Worm (Caenorhabditis elegans): ENCODE results near the gene clec-38.

clec-38 gene

ce11 chrV:16713797-16714196, 21.6 kb downstream of the clec-38 start:
- TF ChIP-seq W03F9.2 (tag; optimal IDR thresholded peaks at IDR 0.05) (no peak), dao-5 (tag; optimal IDR thresholded peaks at IDR 0.05) (no peak), him-1 (tag; optimal IDR thresholded peaks at IDR 0.05) (no peak)

- TF ChIP-seq him-1 (tag; optimal IDR thresholded peaks at IDR 0.05) (no peak), W03F9.2 (tag; optimal IDR thresholded peaks at IDR 0.05) (no peak), dao-5 (tag; optimal IDR thresholded peaks at IDR 0.05) (no peak)
These were observed 28.9 kb downstream of the clec-38 start, which contains the start of gene clec-9 for ce11 chrV:16706549-16706948. Gene clec-9, minus strand, starts transcription at chrV:16706649.

ce11 chrV:16699752-16700259, 35.6 kb downstream of the clec-38 start, which contains the start of gene Y70C5C.1:
Gene Y70C5C.1, plus strand, starts transcription at chrV:16700209.
- TF ChIP-seq him-1 (tag; optimal IDR thresholded peaks at IDR 0.05) (no peak), dao-5 (tag; optimal IDR thresholded peaks at IDR 0.05) (no peak), W03F9.2 (tag; optimal IDR thresholded peaks at IDR 0.05) (no peak)

ce11 chrV:16697178-16697577, 38.2 kb downstream of the clec-38 start, which contains the start of gene srw-41:
Gene srw-41, plus strand, starts transcription at chrV:16697478.
- no peak for TF ChIP-seq him-1 (tag; optimal IDR thresholded peaks at IDR 0.05)
- no peak for TF ChIP-seq W03F9.2 (tag; optimal IDR thresholded peaks at IDR 0.05)
- no peak for TF ChIP-seq dao-5 (tag; optimal IDR thresholded peaks at IDR 0.05)

ce11 chrV:16695499-16695898, 39.9 kb downstream of the clec-38 start:
- no peak for TF ChIP-seq W03F9.2 (tag; optimal IDR thresholded peaks at IDR 0.05)
- TF ChIP-seq dao-5 (tag; optimal IDR thresholded peaks at IDR 0.05) = no peak
- TF ChIP-seq him-1 (tag; optimal IDR thresholded peaks at IDR 0.05) = no peak

ce11 chrV:16694538-16694937, 40.9 kb downstream of the clec-38 start, which contains the start of gene srz-101:
Gene srz-101, plus strand, starts transcription at chrV:16694838.
- TF ChIP-seq dao-5 (tag; optimal IDR thresholded peaks at IDR 0.05) (no peak), him-1 (tag; optimal IDR thresholded peaks at IDR 0.05) (no peak), W03F9.2 (tag; optimal IDR thresholded peaks at IDR 0.05) (no peak)

ce11 chrV:16693732-16694131, 41.7 kb downstream of the clec-38 start, which contains the start of gene srw-42:
Gene srw-42, minus strand, starts transcription at chrV:16693832.
- TF ChIP-seq W03F9.2 (tag; optimal IDR thresholded peaks at IDR 0.05) = no peak
- no peak for TF ChIP-seq him-1 (tag; optimal IDR thresholded peaks at IDR 0.05)
- no peak for TF ChIP-seq dao-5 (tag; optimal IDR thresholded peaks at IDR 0.05)

- TF ChIP-seq him-1 (tag; optimal IDR thresholded peaks at IDR 0.05) (no peak), dao-5 (tag; optimal IDR thresholded peaks at IDR 0.05) (no peak), W03F9.2 (tag; optimal IDR thresholded peaks at IDR 0.05) (no peak)
These were observed 42.4 kb downstream of the clec-38 start for ce11 chrV:16692988-16693387.

ce11 chrV:16687227-16687626, 48.2 kb downstream of the clec-38 start, which contains the start of gene srz-102:
Gene srz-102, plus strand, starts transcription at chrV:16687527.
- TF ChIP-seq him-1 (tag; optimal IDR thresholded peaks at IDR 0.05) (no peak), W03F9.2 (tag; optimal IDR thresholded peaks at IDR 0.05) (no peak), dao-5 (tag; optimal IDR thresholded peaks at IDR 0.05) (no peak)

- TF ChIP-seq him-1 (tag; optimal IDR thresholded peaks at IDR 0.05) = no peak
- TF ChIP-seq dao-5 (tag; optimal IDR thresholded peaks at IDR 0.05) = no peak
These were observed 49.7 kb downstream of the clec-38 start, which contains the start of gene srw-43 for ce11 chrV:16685725-16686124. Gene srw-43, plus strand, starts transcription at chrV:16686025.

Data from whole organism, L4/young adult.